Fruit fly (Drosophila melanogaster): ENCODE data around the gene Ald1.

DNA sequence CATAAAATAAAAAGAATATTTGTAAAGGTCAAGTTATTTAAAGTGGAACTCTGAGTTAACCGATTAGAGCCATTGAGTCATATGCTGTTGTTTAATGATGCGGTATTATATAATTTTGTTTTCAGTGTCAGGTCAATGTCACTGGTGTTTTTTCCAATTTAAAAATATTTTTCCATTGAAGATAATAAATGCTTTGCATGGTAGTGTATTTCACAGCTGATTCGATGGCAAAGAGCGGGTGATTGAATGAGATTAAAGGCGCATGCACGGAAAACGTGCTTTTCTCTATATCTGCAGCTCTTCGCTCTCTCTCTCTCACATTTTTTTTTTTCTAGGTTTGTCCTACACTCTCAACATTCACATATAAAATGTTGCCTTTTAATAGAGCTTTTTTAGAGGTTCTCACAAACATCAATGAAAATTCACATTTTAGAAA is 3.0 kb downstream of the Ald1 start:
- TF ChIP-seq CG8478 (optimal IDR thresholded peaks at IDR 0.05) (no peak), CTCF (optimal IDR thresholded peaks at IDR 0.05) (no peak)

Data from S2 (cell line).